Fruit fly (Drosophila melanogaster) whole organism, embryonic: ENCODE data around the gene Cfp1.

Experiments
- ATbp ChIP-seq: fragments of 200-800 bp; sonication (Bioruptor generic); optimal IDR thresholded peaks from 2 replicates; lab custom pipeline; 2017; ENCODE audit warnings: missing biosample characterization, mild to moderate bottlenecking, missing genetic modification characterization, missing genetic modification reagents
- Adf1 ChIP-seq: fragments of 200-800 bp; sonication (Bioruptor generic); IDR thresholded peaks from 2 replicates; pipeline ENCODE4 v1.3.6; 2022; ENCODE audit warnings: missing biosample characterization, missing genetic modification characterization
- Aef1 ChIP-seq: fragments of 200-800 bp; sonication (Bioruptor generic); IDR thresholded peaks from 3 replicates; pipeline ENCODE4 v1.3.6; 2022; ENCODE audit warnings: missing biosample characterization, missing genetic modification characterization
- Antp ChIP-seq: fragments of 200-800 bp; sonication (Bioruptor generic); optimal IDR thresholded peaks from 3 replicates; lab custom pipeline; 2016; ENCODE audit warnings: missing biosample characterization, missing genetic modification characterization
- Bteb2 ChIP-seq: fragments of 200-800 bp; sonication (Bioruptor generic); optimal IDR thresholded peaks from 2 replicates; lab custom pipeline; 2016; ENCODE audit warnings: missing biosample characterization, missing genetic modification characterization
- CG10274 ChIP-seq: fragments of 200-800 bp; sonication (Bioruptor generic); optimal IDR thresholded peaks from 3 replicates; lab custom pipeline; 2017; ENCODE audit warnings: missing biosample characterization, mild to moderate bottlenecking, missing genetic modification characterization
- CG10431 ChIP-seq: fragments of 200-800 bp; sonication (Bioruptor generic); optimal IDR thresholded peaks from 3 replicates; lab custom pipeline; 2018; ENCODE audit warnings: missing biosample characterization, mild to moderate bottlenecking, missing genetic modification characterization
- CG12104 ChIP-seq: fragments of 200-800 bp; sonication (Bioruptor generic); optimal IDR thresholded peaks from 3 replicates; lab custom pipeline; 2016; ENCODE audit warnings: missing biosample characterization, missing genetic modification characterization
- CG13296 ChIP-seq: fragments of 200-800 bp; sonication (Bioruptor generic); optimal IDR thresholded peaks from 3 replicates; lab custom pipeline; 2018; ENCODE audit warnings: missing biosample characterization, mild to moderate bottlenecking, missing genetic modification characterization
- CG15514 ChIP-seq: fragments of 200-800 bp; sonication (Bioruptor generic); optimal IDR thresholded peaks from 3 replicates; lab custom pipeline; 2017; ENCODE audit warnings: missing biosample characterization, missing genetic modification characterization, mild to moderate bottlenecking, moderate library complexity, missing genetic modification reagents
- CG15601 ChIP-seq: fragments of 200-800 bp; sonication (Bioruptor generic); optimal IDR thresholded peaks from 3 replicates; lab custom pipeline; 2019; ENCODE audit warnings: missing biosample characterization, mild to moderate bottlenecking, missing genetic modification characterization, moderate library complexity
- CG17359 ChIP-seq: fragments of 200-800 bp; sonication (Bioruptor generic); optimal IDR thresholded peaks from 3 replicates; lab custom pipeline; 2018; ENCODE audit warnings: missing biosample characterization, mild to moderate bottlenecking, missing genetic modification characterization, moderate library complexity
- CG18599 ChIP-seq: fragments of 200-800 bp; sonication (Bioruptor generic); optimal IDR thresholded peaks from 3 replicates; lab custom pipeline; 2017; ENCODE audit warnings: missing biosample characterization, missing genetic modification characterization, mild to moderate bottlenecking, moderate library complexity, missing genetic modification reagents
- CG18764 ChIP-seq: fragments of 200-800 bp; sonication (Bioruptor generic); optimal IDR thresholded peaks from 3 replicates; lab custom pipeline; 2016; ENCODE audit warnings: missing biosample characterization, missing genetic modification characterization
- CG2120 ChIP-seq: fragments of 200-800 bp; sonication (Bioruptor generic); optimal IDR thresholded peaks from 3 replicates; lab custom pipeline; 2016; ENCODE audit warnings: missing biosample characterization, missing genetic modification characterization
- CG33213 ChIP-seq: fragments of 200-800 bp; sonication (Bioruptor generic); optimal IDR thresholded peaks from 3 replicates; lab custom pipeline; 2016; ENCODE audit warnings: missing biosample characterization, missing genetic modification characterization
- CG34224 ChIP-seq: fragments of 200-800 bp; sonication (Bioruptor generic); IDR thresholded peaks from 3 replicates; pipeline ENCODE4 v1.3.6; 2022; ENCODE audit warnings: missing biosample characterization, missing genetic modification characterization; ENCODE audit not compliant: partially characterized antibody
- CG34422 ChIP-seq: fragments of 200-800 bp; sonication (Bioruptor generic); IDR thresholded peaks from 3 replicates; pipeline ENCODE4 v1.3.6; 2022; ENCODE audit warnings: missing biosample characterization, missing genetic modification characterization
- CG4820 ChIP-seq: fragments of 200-800 bp; sonication (Bioruptor generic); optimal IDR thresholded peaks from 3 replicates; lab custom pipeline; 2016; ENCODE audit warnings: missing biosample characterization, missing genetic modification characterization
- CG5953 ChIP-seq: fragments of 200-800 bp; sonication (Bioruptor generic); IDR thresholded peaks from 2 replicates; pipeline ENCODE4 v1.3.6; 2022; ENCODE audit warnings: missing biosample characterization, missing genetic modification characterization
- CG7271 ChIP-seq: fragments of 200-800 bp; sonication (Bioruptor generic); optimal IDR thresholded peaks from 2 replicates; lab custom pipeline; 2018; ENCODE audit warnings: missing biosample characterization, mild to moderate bottlenecking, missing genetic modification characterization, moderate library complexity
- CG7963 ChIP-seq: fragments of 200-800 bp; sonication (Bioruptor generic); IDR thresholded peaks from 3 replicates; pipeline ENCODE4 v1.3.6; 2022; ENCODE audit warnings: missing biosample characterization, missing genetic modification characterization; ENCODE audit not compliant: partially characterized antibody
- CG9215 ChIP-seq: fragments of 200-800 bp; sonication (Bioruptor generic); IDR thresholded peaks from 2 replicates; pipeline ENCODE4 v1.3.6; 2022; ENCODE audit warnings: missing biosample characterization, missing genetic modification characterization
- CkIIα-i1 ChIP-seq: fragments of 200-800 bp; sonication (Bioruptor generic); IDR thresholded peaks from 2 replicates; pipeline ENCODE4 v1.3.6; 2022; ENCODE audit warnings: missing biosample characterization, missing genetic modification characterization
- Deaf1 ChIP-seq: fragments of 200-800 bp; optimal IDR thresholded peaks from 3 replicates; lab custom pipeline; 2019; ENCODE audit warnings: missing biosample characterization, mild to moderate bottlenecking, missing genetic modification characterization, moderate library complexity
- Dref ChIP-seq: fragments of 200-800 bp; sonication (Bioruptor generic); IDR thresholded peaks from 2 replicates; pipeline ENCODE4 v1.3.6; 2022; ENCODE audit warnings: missing biosample characterization, missing genetic modification characterization
- E2f2 ChIP-seq: fragments of 200-800 bp; sonication (Bioruptor generic); IDR thresholded peaks from 2 replicates; pipeline ENCODE4 v1.3.6; 2022; ENCODE audit warnings: missing biosample characterization, missing genetic modification characterization
- HLH3B ChIP-seq: fragments of 200-800 bp; sonication (Bioruptor generic); IDR thresholded peaks from 2 replicates; pipeline ENCODE4 v1.3.6; 2022; ENCODE audit warnings: missing biosample characterization, missing genetic modification characterization
- HmgZ ChIP-seq: fragments of 200-800 bp; sonication (Bioruptor generic); optimal IDR thresholded peaks from 2 replicates; lab custom pipeline; 2018; ENCODE audit warnings: missing biosample characterization, mild to moderate bottlenecking, missing genetic modification characterization
- Jarid2 ChIP-seq: fragments of 200-800 bp; sonication (Bioruptor generic); optimal IDR thresholded peaks from 3 replicates; lab custom pipeline; 2017; ENCODE audit warnings: mild to moderate bottlenecking, missing biosample characterization, missing genetic modification reagents, missing genetic modification characterization
- Lpt ChIP-seq: fragments of >200 bp; optimal IDR thresholded peaks from 2 replicates; lab custom pipeline; 2018; ENCODE audit warnings: missing biosample characterization, missing genetic modification characterization
- Mad ChIP-seq: fragments of 200-800 bp; sonication (Bioruptor generic); optimal IDR thresholded peaks from 2 replicates; lab custom pipeline; 2016; ENCODE audit warnings: missing biosample characterization, missing genetic modification characterization
- Mes4 ChIP-seq: fragments of 200-800 bp; sonication (Bioruptor generic); optimal IDR thresholded peaks from 2 replicates; lab custom pipeline; 2016; ENCODE audit warnings: missing biosample characterization, missing genetic modification characterization
- Nf-YA ChIP-seq: fragments of 200-800 bp; sonication (Bioruptor generic); IDR thresholded peaks from 2 replicates; pipeline ENCODE4 v1.3.6; 2022; ENCODE audit warnings: missing biosample characterization, missing genetic modification characterization
- Ssrp ChIP-seq: fragments of 200-800 bp; sonication (Bioruptor generic); optimal IDR thresholded peaks from 2 replicates; lab custom pipeline; 2018; ENCODE audit warnings: missing biosample characterization, mild to moderate bottlenecking, missing genetic modification characterization, moderate library complexity
- Xbp1 ChIP-seq: fragments of 200-800 bp; sonication (Bioruptor generic); optimal IDR thresholded peaks from 3 replicates; lab custom pipeline; 2016; ENCODE audit warnings: missing biosample characterization, mild to moderate bottlenecking, missing genetic modification characterization
- ato ChIP-seq: fragments of 200-800 bp; sonication (Bioruptor generic); IDR thresholded peaks from 2 replicates; pipeline ENCODE4 v1.3.6; 2022; ENCODE audit warnings: missing biosample characterization, missing genetic modification characterization; ENCODE audit not compliant: partially characterized antibody
- cas ChIP-seq: fragments of 200-800 bp; sonication (Bioruptor generic); IDR thresholded peaks from 2 replicates; pipeline ENCODE4 v1.3.6; 2022; ENCODE audit warnings: missing biosample characterization, missing genetic modification characterization
- dimm ChIP-seq: fragments of 200-800 bp; sonication (Bioruptor generic); IDR thresholded peaks from 2 replicates; pipeline ENCODE4 v1.3.6; 2022; ENCODE audit warnings: missing biosample characterization, missing genetic modification characterization
- dysf ChIP-seq: fragments of 200-800 bp; sonication (Bioruptor generic); IDR thresholded peaks from 3 replicates; pipeline ENCODE4 v1.3.6; 2022; ENCODE audit warnings: missing biosample characterization, missing genetic modification characterization
- eyg ChIP-seq: fragments of 200-800 bp; sonication (Bioruptor generic); optimal IDR thresholded peaks from 3 replicates; lab custom pipeline; 2016; ENCODE audit warnings: missing biosample characterization, missing genetic modification characterization
- hkb ChIP-seq, 2 experiments: fragments of 200-800 bp in 1 of 2; fragments of >200 bp in 1 of 2; sonication (Bioruptor generic) in 1 of 2; IDR thresholded peaks in 1 of 2; optimal IDR thresholded peaks in 1 of 2; 2 replicates each; pipeline versions ENCODE4 v1.3.6 to Lab custom; 2017 to 2022; ENCODE audit warnings: missing biosample characterization in 1 of 2, missing genetic modification characterization in 1 of 2
- jigr1 ChIP-seq: fragments of 200-800 bp; sonication (Bioruptor generic); IDR thresholded peaks from 3 replicates; pipeline ENCODE4 v1.3.6; 2022; ENCODE audit warnings: missing biosample characterization, missing genetic modification characterization
- kah ChIP-seq: fragments of 200-800 bp; sonication (Bioruptor generic); optimal IDR thresholded peaks from 2 replicates; lab custom pipeline; 2018; ENCODE audit warnings: missing biosample characterization, mild to moderate bottlenecking, missing genetic modification characterization
- nerfin-1 ChIP-seq: fragments of 200-800 bp; sonication (Bioruptor generic); optimal IDR thresholded peaks from 3 replicates; lab custom pipeline; 2019; ENCODE audit warnings: missing biosample characterization, mild to moderate bottlenecking, missing genetic modification characterization, moderate library complexity
- nmo ChIP-seq: fragments of 200-800 bp; sonication (Bioruptor generic); optimal IDR thresholded peaks from 2 replicates; lab custom pipeline; 2018; ENCODE audit warnings: missing biosample characterization, mild to moderate bottlenecking, missing genetic modification characterization, moderate library complexity
- org-1 ChIP-seq: fragments of 200-800 bp; sonication (Bioruptor generic); optimal IDR thresholded peaks from 2 replicates; lab custom pipeline; 2017; ENCODE audit warnings: missing biosample characterization, missing genetic modification characterization
- pzg ChIP-seq: fragments of 200-800 bp; sonication (Bioruptor generic); optimal IDR thresholded peaks from 3 replicates; lab custom pipeline; 2018; ENCODE audit warnings: missing biosample characterization, mild to moderate bottlenecking, missing genetic modification characterization, moderate library complexity
- scrt ChIP-seq: fragments of 200-800 bp; sonication (Bioruptor generic); optimal IDR thresholded peaks from 2 replicates; lab custom pipeline; 2018; ENCODE audit warnings: missing biosample characterization, mild to moderate bottlenecking, missing genetic modification characterization, moderate library complexity
- slou ChIP-seq: fragments of 200-800 bp; sonication (Bioruptor generic); optimal IDR thresholded peaks from 3 replicates; lab custom pipeline; 2016; ENCODE audit warnings: missing biosample characterization, missing genetic modification characterization
- ssp ChIP-seq: fragments of 200-800 bp; sonication (Bioruptor generic); IDR thresholded peaks from 2 replicates; pipeline ENCODE4 v1.3.6; 2022; ENCODE audit warnings: missing biosample characterization, missing genetic modification characterization

Gene Cfp1

DNA sequence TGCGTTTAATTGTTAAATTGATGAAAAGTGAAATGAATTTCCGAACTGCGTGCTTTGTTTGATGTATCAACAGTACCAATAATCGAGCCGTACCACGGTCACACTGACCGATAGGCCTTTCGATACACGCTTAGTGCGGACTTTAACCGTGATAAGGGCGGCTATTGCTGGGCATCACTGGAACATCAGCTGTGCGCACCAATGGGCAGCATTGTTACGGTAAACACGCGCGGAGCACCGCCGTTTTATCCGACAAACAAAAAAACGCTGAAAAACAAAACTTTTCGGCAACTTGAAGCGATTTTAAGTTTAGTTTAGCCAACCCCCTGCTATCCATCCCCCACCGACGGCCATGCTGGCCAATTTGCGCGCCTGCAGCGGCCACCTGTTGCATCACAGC lies 46.4 kb upstream of the Cfp1 start, which contains the start of the genes c12.1 and c12.2:
TSS of gene c12.1 (minus strand) at position 84 of the 400 bp plus-strand sequence.
TSS of gene c12.2 (plus strand) at position 220 of the 400 bp plus-strand sequence.
- TF ChIP-seq Bteb2 (GFP tag; lab: Kevin White, UChicago) = no peak
- TF ChIP-seq hkb (optimal IDR thresholded peaks at IDR 0.05; lab: Kevin White, UChicago) = peak; percentile 32
- no peak for TF ChIP-seq hkb (GFP tag; IDR thresholded peaks at IDR 0.05; lab: Robert Waterston, UW)
- TF ChIP-seq slou (GFP tag; lab: Kevin White, UChicago) = no peak
- peak; percentile 18 for TF ChIP-seq Mad (GFP tag; lab: Kevin White, UChicago)
- TF ChIP-seq pzg (GFP tag; lab: Kevin White, UChicago) = peak; percentile 97
- no peak for TF ChIP-seq jigr1 (GFP tag; lab: Robert Waterston, UW)
- TF ChIP-seq Adf1 = 0 out of 2 replicates have a peak, but pooled peaks have one; percentile 6
- TF ChIP-seq kah (GFP tag; lab: Kevin White, UChicago) = peak; percentile 82
- TF ChIP-seq Aef1 (GFP tag; lab: Robert Waterston, UW) = no peak
- no peak for TF ChIP-seq dimm (GFP tag; lab: Robert Waterston, UW)
- no peak for TF ChIP-seq CG10431 (GFP tag; lab: Kevin White, UChicago)
- TF ChIP-seq Xbp1 = no peak
- no peak for TF ChIP-seq CG17359 (tag; lab: Kevin White, UChicago)
- no peak for TF ChIP-seq CG9215 (GFP tag; lab: Robert Waterston, UW)
- TF ChIP-seq CG15514 (GFP tag; lab: Kevin White, UChicago) = peak; percentile 75
- TF ChIP-seq Jarid2 (GFP tag; lab: Kevin White, UChicago) = peak; percentile 30
- no peak for TF ChIP-seq CG18599
- no peak for TF ChIP-seq ATbp (GFP tag; lab: Kevin White, UChicago)
- no peak for TF ChIP-seq CkIIα-i1
- TF ChIP-seq HLH3B (GFP tag; lab: Robert Waterston, UW) = no peak
- TF ChIP-seq CG5953 (GFP tag; lab: Robert Waterston, UW) = no peak
- TF ChIP-seq CG13296 (GFP tag; lab: Kevin White, UChicago) = no peak
- TF ChIP-seq HmgZ (tag; lab: Kevin White, UChicago) = peak; percentile 75
- no peak for TF ChIP-seq CG7271 (tag; lab: Kevin White, UChicago)
- peak; percentile 40 for TF ChIP-seq CG33213 (GFP tag; lab: Kevin White, UChicago)
- TF ChIP-seq Lpt (GFP tag; lab: Kevin White, UChicago) = no peak
- TF ChIP-seq CG10274 = no peak
- no peak for TF ChIP-seq eyg (GFP tag; lab: Kevin White, UChicago)
- TF ChIP-seq CG34224 (GFP tag; lab: Robert Waterston, UW) = peak; percentile 58; the same call in 1 of the 3 replicates
- no peak for TF ChIP-seq CG12104
- peak; percentile 92 for TF ChIP-seq Dref
- peak; percentile 57; the same call in 1 of the 3 replicates for TF ChIP-seq CG7963
- no peak for TF ChIP-seq Antp (GFP tag; lab: Kevin White, UChicago)
- TF ChIP-seq Nf-YA = no peak
- peak; percentile 87 for TF ChIP-seq CG34422 (GFP tag; lab: Robert Waterston, UW)
- TF ChIP-seq CG4820 (GFP tag; lab: Kevin White, UChicago) = no peak
- TF ChIP-seq cas (GFP tag; lab: Robert Waterston, UW) = no peak
- TF ChIP-seq ssp (GFP tag; lab: Robert Waterston, UW) = 0 out of 2 replicates have a peak, but pooled peaks have one; percentile 18
- TF ChIP-seq Ssrp = no peak
- TF ChIP-seq Mes4 = no peak
- peak; percentile 31; the same call in 1 of the 3 replicates for TF ChIP-seq dysf (GFP tag; lab: Robert Waterston, UW)
- TF ChIP-seq CG18764 (GFP tag; lab: Kevin White, UChicago) = no peak
- TF ChIP-seq nmo (GFP tag; lab: Kevin White, UChicago) = peak; percentile 49
- TF ChIP-seq scrt = peak; percentile 77
- no peak for TF ChIP-seq Deaf1 (tag; lab: Kevin White, UChicago)
- TF ChIP-seq ato = no peak
- TF ChIP-seq CG15601 (tag; lab: Kevin White, UChicago) = no peak
- peak; percentile 67 for TF ChIP-seq E2f2
- peak; percentile 29 for TF ChIP-seq nerfin-1
- peak; percentile 23 for TF ChIP-seq CG2120 (GFP tag; lab: Kevin White, UChicago)
- no peak for TF ChIP-seq org-1 (GFP tag; lab: Kevin White, UChicago)
